Fruit fly (Drosophila melanogaster): ENCODE results near the gene ca.

DNA sequence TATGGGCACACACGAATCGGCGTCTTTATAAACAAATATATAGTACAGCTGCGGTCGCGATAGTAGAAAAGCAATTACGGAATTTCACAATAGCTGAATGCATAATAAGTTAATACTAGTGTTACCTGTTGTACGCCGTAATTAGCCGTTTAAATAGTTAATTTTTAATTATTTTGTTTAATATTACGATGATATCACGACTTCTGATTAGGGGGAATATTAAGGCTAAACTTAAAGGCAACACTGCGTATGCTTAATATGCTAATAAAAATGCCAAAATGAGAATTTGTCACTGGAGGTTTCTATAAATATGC lies 27.7 kb upstream of the ca start:
- no peak for TF ChIP-seq CG34406 (GFP tag; optimal IDR thresholded peaks at IDR 0.05)
- peak; percentile 0 for TF ChIP-seq vri (GFP tag; optimal IDR thresholded peaks at IDR 0.05)
- no peak for TF ChIP-seq dac (GFP tag; optimal IDR thresholded peaks at IDR 0.05)
- TF ChIP-seq CG11902 (GFP tag; optimal IDR thresholded peaks at IDR 0.05): no peak
- no peak for TF ChIP-seq ss (GFP tag; optimal IDR thresholded peaks at IDR 0.05)
- no peak for TF ChIP-seq CG11762 (GFP tag; optimal IDR thresholded peaks at IDR 0.05; ENCODE audit: insufficient read depth)
- no peak for TF ChIP-seq dsx (GFP tag; optimal IDR thresholded peaks at IDR 0.05; ENCODE audit: poor library complexity, severe bottlenecking)
- no peak for TF ChIP-seq CG6854 (GFP tag; optimal IDR thresholded peaks at IDR 0.05)
